Worm (Caenorhabditis elegans): Measurements from ENCODE around the gene F45E1.5.

The F45E1.5 gene

ce11 chrX:7976400-7976799 lies at the start of gene F45E1.5:
Gene F45E1.5, plus strand, starts transcription at chrX:7976700.
- TF ChIP-seq nhr-90 (tag; optimal IDR thresholded peaks at IDR 0.05) (no peak), F10E7.11 (tag; optimal IDR thresholded peaks at IDR 0.05) (no peak), madf-3 (GFP tag; IDR thresholded peaks at IDR 0.05) (no peak), nhr-80 (tag; optimal IDR thresholded peaks at IDR 0.05) (no peak), tbp1 (GFP tag; optimal IDR thresholded peaks at IDR 0.05) (no peak), mcd-1 (GFP tag; IDR thresholded peaks at IDR 0.05) (no peak), madf-8 (GFP tag; conservative IDR thresholded peaks at IDR 0.05) (no peak), attf-6 (GFP tag; IDR thresholded peaks at IDR 0.05) (no peak), pbrm-1 (GFP tag; IDR thresholded peaks at IDR 0.05) (no peak), mxl-1 (tag; optimal IDR thresholded peaks at IDR 0.05) (no peak), sptf-2 (GFP tag; optimal IDR thresholded peaks at IDR 0.05) (no peak), hmg-20 (GFP tag; IDR thresholded peaks at IDR 0.05) (no peak)

ce11 chrX:7930450-7930849 lies 46.0 kb upstream of the F45E1.5 start, which contains the start of gene zig-3:
Gene zig-3, plus strand, starts transcription at chrX:7930750.
- TF ChIP-seq F37B4.10 (GFP tag; IDR thresholded peaks at IDR 0.05) (no peak), T26A5.8 (tag; optimal IDR thresholded peaks at IDR 0.05) (no peak), madf-3 (GFP tag; IDR thresholded peaks at IDR 0.05) (no peak), pha-4 (tag; optimal IDR thresholded peaks at IDR 0.05) (no peak), ZK185.1 (tag; optimal IDR thresholded peaks at IDR 0.05; ENCODE audit: poor library complexity, severe bottlenecking) (no peak), attf-3 (GFP tag; conservative IDR thresholded peaks at IDR 0.05) (no peak), Y53F4B.3 (GFP tag; IDR thresholded peaks at IDR 0.05) (no peak), ztf-28 (GFP tag; IDR thresholded peaks at IDR 0.05) (no peak)

ce11 chrX:7932453-7932852 lies 44.0 kb upstream of the F45E1.5 start:
- no peak for TF ChIP-seq F49E8.2 (tag; optimal IDR thresholded peaks at IDR 0.05; ENCODE audit: insufficient read depth)
- no peak for TF ChIP-seq ztf-6 (GFP tag; IDR thresholded peaks at IDR 0.05)
- TF ChIP-seq ceh-91 (GFP tag; IDR thresholded peaks at IDR 0.05), result no peak
- TF ChIP-seq bed-1 (GFP tag; IDR thresholded peaks at IDR 0.05), result no peak
- no peak for TF ChIP-seq F23B12.7 (tag; optimal IDR thresholded peaks at IDR 0.05; ENCODE audit: insufficient read depth)
- no peak for TF ChIP-seq F10E7.11 (tag; optimal IDR thresholded peaks at IDR 0.05)
- TF ChIP-seq D2030.7 (GFP tag; IDR thresholded peaks at IDR 0.05), result no peak

- TF ChIP-seq pha-4 (tag; optimal IDR thresholded peaks at IDR 0.05), result no peak
- no peak for TF ChIP-seq dpff-1 (tag; optimal IDR thresholded peaks at IDR 0.05)
- TF ChIP-seq aptf-3 (GFP tag; IDR thresholded peaks at IDR 0.05), result no peak
- no peak for TF ChIP-seq repo-1 (tag; optimal IDR thresholded peaks at IDR 0.05)
- TF ChIP-seq dox-1 (GFP tag; IDR thresholded peaks at IDR 0.05), result no peak
- TF ChIP-seq hlh-26 (GFP tag; conservative IDR thresholded peaks at IDR 0.05), result no peak
- no peak for TF ChIP-seq die-1 (tag; optimal IDR thresholded peaks at IDR 0.05)
- no peak for TF ChIP-seq hlh-12 (tag; optimal IDR thresholded peaks at IDR 0.05)
Measured at ce11 chrX:7942675-7943074, 33.8 kb upstream of the F45E1.5 start.

ce11 chrX:7944999-7945398 lies 31.5 kb upstream of the F45E1.5 start, which contains the start of gene tnt-3:
Gene tnt-3, minus strand, starts transcription at chrX:7945099.
- no peak for TF ChIP-seq mes-4 (tag; optimal IDR thresholded peaks at IDR 0.05)
- TF ChIP-seq tbx-9 (tag; optimal IDR thresholded peaks at IDR 0.05; ENCODE audit: borderline replicate concordance), result no peak
- TF ChIP-seq madf-6 (GFP tag; IDR thresholded peaks at IDR 0.05), result no peak
- TF ChIP-seq chd-7 (tag; optimal IDR thresholded peaks at IDR 0.05), result no peak
- no peak for TF ChIP-seq somi-1 (GFP tag; optimal IDR thresholded peaks at IDR 0.05)
- TF ChIP-seq Y53G8AR.9 (GFP tag; conservative IDR thresholded peaks at IDR 0.05), result no peak
- TF ChIP-seq rec-8 (tag; optimal IDR thresholded peaks at IDR 0.05), result no peak
- no peak for TF ChIP-seq mel-28 (tag; optimal IDR thresholded peaks at IDR 0.05; ENCODE audit: borderline replicate concordance)
- TF ChIP-seq zfh-2 (GFP tag; conservative IDR thresholded peaks at IDR 0.05), result no peak
- TF ChIP-seq F33H1.4 (GFP tag; IDR thresholded peaks at IDR 0.05), result no peak
- no peak for TF ChIP-seq ceh-100 (GFP tag; IDR thresholded peaks at IDR 0.05)
- no peak for TF ChIP-seq lin-40 (tag; optimal IDR thresholded peaks at IDR 0.05)
- no peak for TF ChIP-seq attf-3 (GFP tag; conservative IDR thresholded peaks at IDR 0.05)
